Worm (Caenorhabditis elegans) whole organism, L3 larva: Measurements from ENCODE around the gene T10C6.6.

Source experiments
- ceh-28 ChIP-seq: fragments of 150-350 bp; optimal IDR thresholded peaks from 2 replicates; lab custom pipeline; 2014; ENCODE audit warnings: missing biosample characterization, missing genetic modification reagents, missing genetic modification characterization
- ceh-82 ChIP-seq: fragments of 150-350 bp; optimal IDR thresholded peaks from 2 replicates; lab custom pipeline; 2014; ENCODE audit warnings: missing biosample characterization, missing genetic modification characterization
- elt-3 ChIP-seq, 3 experiments: fragments of 150-350 bp in 1 of 3; sonication (generic microtip) in 2 of 3; optimal IDR thresholded peaks; 2 replicates in 2 of 3; 4 replicates in 1 of 3; lab custom pipeline; 2014 to 2017; ENCODE audit warnings: missing biosample characterization in 3 of 3, missing genetic modification characterization in 3 of 3
- fkh-10 ChIP-seq: sonication (generic microtip); optimal IDR thresholded peaks from 2 replicates; lab custom pipeline; 2017; ENCODE audit warnings: missing biosample characterization, missing genetic modification reagents, missing genetic modification characterization
- lin-39 ChIP-seq: fragments of 150-350 bp; optimal IDR thresholded peaks from 2 replicates; lab custom pipeline; 2018; ENCODE audit warnings: missing biosample characterization, missing genetic modification reagents, missing genetic modification characterization
- mdl-1 ChIP-seq: fragments of 150-350 bp; optimal IDR thresholded peaks from 2 replicates; lab custom pipeline; 2014; ENCODE audit warnings: missing biosample characterization, missing genetic modification characterization
- nfya-1 ChIP-seq: sonication (generic microtip); optimal IDR thresholded peaks from 2 replicates; lab custom pipeline; 2017; ENCODE audit warnings: missing genetic modification characterization, mild to moderate bottlenecking, missing compliant biosample characterization, antibody characterized with exemption, moderate library complexity; ENCODE audit not compliant: insufficient read depth
- nhr-11 ChIP-seq: fragments of 150-350 bp; optimal IDR thresholded peaks from 2 replicates; lab custom pipeline; 2014; ENCODE audit warnings: missing biosample characterization, missing genetic modification characterization
- nhr-12 ChIP-seq: fragments of 150-350 bp; optimal IDR thresholded peaks from 2 replicates; lab custom pipeline; 2014; ENCODE audit warnings: missing biosample characterization, missing genetic modification characterization
- sea-2 ChIP-seq: fragments of 150-350 bp; sonication (generic microtip); optimal IDR thresholded peaks from 4 replicates; lab custom pipeline; 2014; ENCODE audit warnings: missing biosample characterization, missing genetic modification reagents, missing genetic modification characterization
- snpc-4 ChIP-seq: fragments of 150-350 bp; optimal IDR thresholded peaks from 2 replicates; lab custom pipeline; 2014; ENCODE audit warnings: missing biosample characterization, missing genetic modification characterization
- unc-39 ChIP-seq: sonication (generic microtip); optimal IDR thresholded peaks from 4 replicates; lab custom pipeline; 2017; ENCODE audit warnings: missing biosample characterization, missing genetic modification characterization
- unc-62 ChIP-seq: fragments of 150-350 bp; sonication (generic microtip); optimal IDR thresholded peaks from 4 replicates; lab custom pipeline; 2014; ENCODE audit warnings: missing biosample characterization, missing genetic modification reagents, missing genetic modification characterization
- ztf-11 ChIP-seq: fragments of 150-350 bp; optimal IDR thresholded peaks from 2 replicates; lab custom pipeline; 2014; ENCODE audit warnings: missing biosample characterization, missing genetic modification characterization

- TF ChIP-seq ztf-11 (tag; lab: Kevin White, UChicago) (no peak), nfya-1 (no peak), fkh-10 (no peak), unc-62 (no peak), lin-39 (tag; lab: Kevin White, UChicago) (no peak), elt-3 (tag; optimal IDR thresholded peaks at IDR 0.05; lab: Kevin White, UChicago) (no peak), nhr-12 (no peak), snpc-4 (tag; lab: Kevin White, UChicago) (no peak), unc-39 (tag; lab: Kevin White, UChicago) (no peak), sea-2 (GFP tag; lab: Kevin White, UChicago) (no peak), ceh-28 (tag; lab: Kevin White, UChicago) (no peak), ceh-82 (tag; lab: Kevin White, UChicago) (no peak), nhr-11 (tag; lab: Kevin White, UChicago) (no peak), mdl-1 (tag; lab: Kevin White, UChicago) (no peak)
Observed at ce11 chrV:16045837-16046236, 21.7 kb downstream of the T10C6.6 start, which contains the start of gene T10C6.15.
